Worm (Caenorhabditis elegans) whole organism, young adult: ENCODE data around the gene gpa-10.

Source experiments
- B0019.2 ChIP-seq: fragments of 200-800 bp; sonication (Bioruptor generic); conservative IDR thresholded peaks from 2 replicates; pipeline ENCODE4 v1.3.6; 2022; ENCODE audit warnings: missing genetic modification reagents, missing genetic modification characterization, missing compliant biosample characterization
- B0035.1 ChIP-seq: sonication (generic microtip); optimal IDR thresholded peaks from 2 replicates; lab custom pipeline; 2016; ENCODE audit warnings: missing genetic modification characterization, mild to moderate bottlenecking, missing compliant biosample characterization, missing genotype, missing genetic modification reagents
- B0261.1 ChIP-seq: sonication (generic microtip); optimal IDR thresholded peaks from 2 replicates; lab custom pipeline; 2016; ENCODE audit warnings: mild to moderate bottlenecking, missing genetic modification characterization, moderate library complexity, missing compliant biosample characterization
- C06A6.2 ChIP-seq: fragments of 200-800 bp; sonication (Bioruptor generic); conservative IDR thresholded peaks from 2 replicates; pipeline ENCODE4 v1.3.6; 2022; ENCODE audit warnings: missing genetic modification characterization, missing compliant biosample characterization
- F37B4.10 ChIP-seq: fragments of 200-800 bp; sonication (Bioruptor generic); IDR thresholded peaks from 2 replicates; pipeline ENCODE4 v1.3.6; 2022; ENCODE audit warnings: missing genetic modification characterization, missing compliant biosample characterization
- K11D2.4 ChIP-seq: fragments of 200-800 bp; sonication (Bioruptor generic); IDR thresholded peaks from 2 replicates; pipeline ENCODE4 v1.3.6; 2022; ENCODE audit warnings: missing genetic modification reagents, missing genetic modification characterization, missing compliant biosample characterization
- Y79H2A.3 ChIP-seq: fragments of 200-800 bp; sonication (Bioruptor generic); conservative IDR thresholded peaks from 2 replicates; pipeline ENCODE4 v1.3.6; 2022; ENCODE audit warnings: missing genetic modification reagents, missing genetic modification characterization, missing compliant biosample characterization
- Y95B8A.8 ChIP-seq: fragments of 200-800 bp; sonication (Bioruptor generic); IDR thresholded peaks from 2 replicates; pipeline ENCODE4 v1.3.6; 2022; ENCODE audit warnings: missing genetic modification reagents, missing genetic modification characterization, missing compliant biosample characterization
- bed-1 ChIP-seq: fragments of 200-800 bp; sonication (Bioruptor generic); IDR thresholded peaks from 2 replicates; pipeline ENCODE4 v1.3.6; 2022; ENCODE audit warnings: missing genetic modification reagents, missing genetic modification characterization, missing compliant biosample characterization
- bed-2 ChIP-seq: fragments of 200-800 bp; sonication (Bioruptor generic); IDR thresholded peaks from 2 replicates; pipeline ENCODE4 v1.3.6; 2022; ENCODE audit warnings: missing genetic modification reagents, missing genetic modification characterization, missing compliant biosample characterization
- ccch-3 ChIP-seq: fragments of 200-800 bp; sonication (Bioruptor generic); optimal IDR thresholded peaks from 2 replicates; lab custom pipeline; 2018; ENCODE audit warnings: mild to moderate bottlenecking, missing genetic modification characterization, missing compliant biosample characterization
- ceh-100 ChIP-seq: fragments of 200-800 bp; sonication (Bioruptor generic); IDR thresholded peaks from 2 replicates; pipeline ENCODE4 v1.3.6; 2022; ENCODE audit warnings: missing genetic modification reagents, missing genetic modification characterization, missing compliant biosample characterization
- dox-1 ChIP-seq: fragments of 200-800 bp; sonication (Bioruptor generic); IDR thresholded peaks from 2 replicates; pipeline ENCODE4 v1.3.6; 2022; ENCODE audit warnings: missing genetic modification reagents, missing genetic modification characterization, missing compliant biosample characterization
- dpl-1 ChIP-seq: fragments of 150-350 bp; optimal IDR thresholded peaks from 2 replicates; lab custom pipeline; 2014; ENCODE audit warnings: missing biosample characterization, missing genetic modification reagents, missing genetic modification characterization
- egrh-3 ChIP-seq: fragments of 200-800 bp; sonication (Bioruptor generic); IDR thresholded peaks from 2 replicates; pipeline ENCODE4 v1.3.6; 2022; ENCODE audit warnings: missing genetic modification reagents, missing genetic modification characterization, missing compliant biosample characterization
- fkh-3 ChIP-seq: sonication (generic microtip); optimal IDR thresholded peaks from 2 replicates; lab custom pipeline; 2016; ENCODE audit warnings: mild to moderate bottlenecking, missing genetic modification characterization, missing compliant biosample characterization
- hlh-12 ChIP-seq: sonication (generic microtip); optimal IDR thresholded peaks from 2 replicates; lab custom pipeline; 2016; ENCODE audit warnings: missing genetic modification characterization, missing compliant biosample characterization
- hmg-1.2 ChIP-seq: fragments of 200-800 bp; sonication (Bioruptor generic); IDR thresholded peaks from 2 replicates; pipeline ENCODE4 v1.3.6; 2022; ENCODE audit warnings: missing genetic modification reagents, missing genetic modification characterization, missing compliant biosample characterization
- hrde-1 ChIP-seq: sonication (generic microtip); optimal IDR thresholded peaks from 2 replicates; lab custom pipeline; 2016; ENCODE audit warnings: missing genetic modification characterization, mild to moderate bottlenecking, missing compliant biosample characterization, moderate library complexity, missing genotype, missing genetic modification reagents, borderline replicate concordance
- hsf-1 ChIP-seq: fragments of 200-800 bp; sonication (Bioruptor generic); IDR thresholded peaks from 2 replicates; pipeline ENCODE4 v1.3.6; 2022; ENCODE audit warnings: missing genetic modification reagents, missing genetic modification characterization, missing compliant biosample characterization
- let-607 ChIP-seq, 2 experiments: fragments of 200-800 bp in 1 of 2; sonication (Bioruptor generic) in 1 of 2; sonication (generic microtip) in 1 of 2; optimal IDR thresholded peaks; 2 replicates each; lab custom pipeline; 2016 to 2018; ENCODE audit warnings: mild to moderate bottlenecking in 2 of 2, missing compliant biosample characterization in 2 of 2, missing genetic modification characterization in 2 of 2, moderate library complexity in 2 of 2, missing genotype in 1 of 2
- lir-1 ChIP-seq: fragments of 200-800 bp; sonication (Bioruptor generic); conservative IDR thresholded peaks from 2 replicates; pipeline ENCODE4 v1.3.6; 2022; ENCODE audit warnings: missing genetic modification reagents, missing genetic modification characterization, missing compliant biosample characterization
- lsl-1 ChIP-seq: fragments of 200-800 bp; sonication (Bioruptor generic); optimal IDR thresholded peaks from 2 replicates; lab custom pipeline; 2018; ENCODE audit warnings: mild to moderate bottlenecking, missing genetic modification characterization, moderate library complexity, missing compliant biosample characterization
- mcd-1 ChIP-seq: fragments of 200-800 bp; sonication (Bioruptor generic); IDR thresholded peaks from 2 replicates; pipeline ENCODE4 v1.3.6; 2022; ENCODE audit warnings: missing genetic modification reagents, missing genetic modification characterization, missing compliant biosample characterization
- mes-4 ChIP-seq: sonication (generic microtip); optimal IDR thresholded peaks from 2 replicates; lab custom pipeline; 2016; ENCODE audit warnings: missing genotype, missing genetic modification characterization, missing compliant biosample characterization
- nhr-27 ChIP-seq: fragments of 200-800 bp; sonication (Bioruptor generic); optimal IDR thresholded peaks from 2 replicates; lab custom pipeline; 2018; ENCODE audit warnings: mild to moderate bottlenecking, missing genetic modification characterization, moderate library complexity, missing compliant biosample characterization
- nhr-80 ChIP-seq: sonication (generic microtip); optimal IDR thresholded peaks from 2 replicates; lab custom pipeline; 2016; ENCODE audit warnings: missing genetic modification characterization, missing compliant biosample characterization
- tbx-9 ChIP-seq: sonication (generic microtip); optimal IDR thresholded peaks from 2 replicates; lab custom pipeline; 2016; ENCODE audit warnings: borderline replicate concordance, missing genetic modification characterization, inconsistent platforms, missing compliant biosample characterization
- zfh-2 ChIP-seq: fragments of 200-800 bp; sonication (Bioruptor generic); conservative IDR thresholded peaks from 2 replicates; pipeline ENCODE4 v1.3.6; 2022; ENCODE audit warnings: missing genetic modification reagents, missing genetic modification characterization, missing compliant biosample characterization
- zim-3 ChIP-seq: sonication (generic microtip); optimal IDR thresholded peaks from 2 replicates; lab custom pipeline; 2017; ENCODE audit warnings: mild to moderate bottlenecking, missing genetic modification characterization, moderate library complexity, missing compliant biosample characterization
- ztf-18 ChIP-seq: sonication (generic microtip); optimal IDR thresholded peaks from 2 replicates; lab custom pipeline; 2016; ENCODE audit warnings: missing genotype, mild to moderate bottlenecking, missing genetic modification characterization, missing compliant biosample characterization
- ztf-26 ChIP-seq: sonication (generic microtip); optimal IDR thresholded peaks from 2 replicates; lab custom pipeline; 2017; ENCODE audit warnings: missing genetic modification characterization, missing compliant biosample characterization
- ztf-28 ChIP-seq: fragments of 200-800 bp; sonication (Bioruptor generic); IDR thresholded peaks from 2 replicates; pipeline ENCODE4 v1.3.6; 2022; ENCODE audit warnings: missing genetic modification reagents, missing genetic modification characterization, missing compliant biosample characterization

gpa-10 gene

ce11 chrV:6854711-6855110 lies at the start of gene gpa-10:
gpa-10 (minus strand) TSS chrV:6854811.
- TF ChIP-seq B0261.1 (tag; lab: Kevin White, UChicago) (no peak), dpl-1 (GFP tag; lab: Kevin White, UChicago) (no peak), mes-4 (tag; lab: Kevin White, UChicago) (no peak), tbx-9 (tag; lab: Kevin White, UChicago) (no peak), zim-3 (tag; lab: Kevin White, UChicago) (no peak), hsf-1 (GFP tag; lab: Robert Waterston, UW) (no peak), ztf-28 (no peak), ceh-100 (GFP tag; lab: Robert Waterston, UW) (no peak), let-607 (tag; optimal IDR thresholded peaks at IDR 0.05; lab: Kevin White, UChicago) (no peak)
- TF ChIP-seq, all 124 proteins: peak for 0

DNA sequence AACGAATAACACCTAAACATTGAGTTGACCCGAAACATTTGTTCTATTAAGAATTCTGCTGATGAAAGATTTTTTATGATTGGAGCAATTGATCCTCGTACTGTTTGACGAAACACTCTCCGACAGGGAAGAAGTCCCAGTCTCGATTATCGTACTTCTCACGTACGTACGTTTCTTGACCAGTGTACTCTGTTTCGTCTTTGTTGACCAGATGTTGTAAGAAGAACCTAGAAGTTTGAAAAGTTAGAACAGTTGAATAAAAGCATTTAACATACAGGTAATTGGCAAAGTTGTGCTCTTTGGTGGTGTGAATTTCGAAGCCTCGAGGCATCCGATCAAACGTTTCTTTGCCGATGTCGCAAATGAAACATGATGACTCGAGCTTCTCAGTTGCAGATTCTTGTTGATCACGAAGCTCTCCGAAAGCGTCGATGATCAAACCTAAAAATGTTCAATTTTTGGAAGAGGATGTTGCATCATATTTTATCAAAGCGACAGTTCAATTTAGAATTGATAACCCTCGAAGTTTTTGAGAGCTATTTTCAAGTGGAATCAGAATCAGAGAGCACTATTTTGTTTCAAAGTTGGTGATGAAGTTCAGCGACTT lies 47.4 kb upstream of the gpa-10 start:
- TF ChIP-seq tbx-9 (tag; lab: Kevin White, UChicago): no peak
- no peak for TF ChIP-seq bed-1 (GFP tag; lab: Robert Waterston, UW)
- no peak for TF ChIP-seq dox-1 (GFP tag; lab: Robert Waterston, UW)
- no peak for TF ChIP-seq B0019.2 (GFP tag; lab: Robert Waterston, UW)

ce11 chrV:6900814-6901592 lies 46.4 kb upstream of the gpa-10 start:
- peak; percentile 54 for TF ChIP-seq nhr-80 (tag; lab: Kevin White, UChicago)
- TF ChIP-seq zfh-2 (GFP tag; lab: Robert Waterston, UW): no peak

DNA sequence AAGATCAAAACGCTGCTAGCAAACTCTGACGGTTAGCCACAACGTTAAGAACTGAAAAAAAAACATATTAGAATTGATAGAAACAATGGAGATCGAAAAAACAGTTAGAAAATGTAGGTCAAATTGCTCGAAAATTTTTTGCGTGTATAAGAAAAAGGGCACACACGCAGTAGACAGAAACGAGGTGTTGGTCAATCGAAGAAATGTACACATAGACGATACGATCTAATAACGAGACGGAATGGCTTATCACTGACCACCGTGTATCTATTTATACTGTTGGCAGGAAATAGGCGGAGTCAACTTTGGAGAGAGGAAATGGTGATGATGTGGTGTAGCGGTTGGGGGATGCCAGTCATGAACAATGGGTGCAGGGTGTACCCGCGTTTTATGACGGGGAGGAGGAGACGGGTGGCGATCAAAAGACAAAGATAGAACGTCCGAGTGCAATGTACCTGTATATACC lies 45.6 kb upstream of the gpa-10 start, which contains the start of gene odc-1:
odc-1 (minus strand) TSS at position 51 of the 466 bp plus-strand sequence.
- no peak for TF ChIP-seq nhr-27 (tag; lab: Kevin White, UChicago)
- TF ChIP-seq Y95B8A.8: no peak
- TF ChIP-seq fkh-3 (tag; lab: Kevin White, UChicago): no peak
- no peak for TF ChIP-seq mcd-1
- no peak for TF ChIP-seq B0035.1 (tag; lab: Kevin White, UChicago)
- TF ChIP-seq ztf-26 (tag; lab: Kevin White, UChicago): no peak
- TF ChIP-seq lir-1 (GFP tag; lab: Robert Waterston, UW): no peak
- TF ChIP-seq hmg-1.2 (GFP tag; lab: Robert Waterston, UW): no peak
- TF ChIP-seq Y79H2A.3: no peak
- TF ChIP-seq bed-2: no peak
- no peak for TF ChIP-seq egrh-3
- TF ChIP-seq F37B4.10 (GFP tag; lab: Robert Waterston, UW): no peak
- TF ChIP-seq hrde-1: no peak
- TF ChIP-seq hlh-12 (tag; lab: Kevin White, UChicago): no peak
- no peak for TF ChIP-seq ztf-18 (tag; lab: Kevin White, UChicago)
- no peak for TF ChIP-seq lsl-1 (GFP tag; lab: Kevin White, UChicago)
- no peak for TF ChIP-seq C06A6.2 (GFP tag; lab: Robert Waterston, UW)
- TF ChIP-seq mes-4 (tag; lab: Kevin White, UChicago): no peak
- TF ChIP-seq K11D2.4 (GFP tag; lab: Robert Waterston, UW): no peak
- TF ChIP-seq ccch-3 (GFP tag; lab: Kevin White, UChicago): no peak
